Fruit fly (Drosophila melanogaster): ENCODE results near the gene CG4835.

Gene CG4835

DNA sequence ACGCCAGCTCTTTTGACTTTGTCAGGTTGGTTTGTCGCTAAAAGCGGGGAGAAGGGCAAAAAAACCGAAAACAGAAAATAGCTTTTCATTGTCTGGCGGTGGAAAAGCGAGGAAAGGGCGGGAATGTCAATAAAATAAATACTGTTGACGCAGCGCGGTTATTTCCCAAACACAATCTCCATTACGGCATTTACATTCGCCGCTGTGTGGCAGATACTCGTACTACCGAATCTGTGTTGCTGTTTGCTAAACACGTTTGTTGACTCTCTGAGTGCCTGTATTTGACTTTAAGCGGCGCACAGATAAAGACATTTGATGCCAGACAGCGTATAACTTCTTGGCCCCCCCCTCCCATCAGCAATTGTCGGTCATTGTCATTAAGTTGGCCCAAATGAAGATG, 32.5 kb upstream of the CG4835 start (continued):
- TF ChIP-seq gsb (GFP tag; IDR thresholded peaks at IDR 0.05) (no peak), CG15011 (GFP tag; optimal IDR thresholded peaks at IDR 0.05) (peak; percentile 66), Antp (GFP tag; optimal IDR thresholded peaks at IDR 0.05) (peak; percentile 58), pros (GFP tag; optimal IDR thresholded peaks at IDR 0.05) (no peak), CG11085 (GFP tag; IDR thresholded peaks at IDR 0.05) (0 out of 2 replicates have a peak, but pooled peaks have one; percentile 16), CG2678 (tag; optimal IDR thresholded peaks at IDR 0.05) (peak; percentile 77), CG8290 (GFP tag; optimal IDR thresholded peaks at IDR 0.05) (no peak), CG8290 (tag; optimal IDR thresholded peaks at IDR 0.05) (peak in 1 of 2 experiments; percentile 85), sqz (GFP tag; optimal IDR thresholded peaks at IDR 0.05) (peak; percentile 57), CG11696 (GFP tag; IDR thresholded peaks at IDR 0.05) (peak; percentile 29; the same call in 1 of the 2 replicates), CG18011 (GFP tag; optimal IDR thresholded peaks at IDR 0.05) (peak; percentile 10), psq (GFP tag; optimal IDR thresholded peaks at IDR 0.05) (no peak), CG4617 (GFP tag; optimal IDR thresholded peaks at IDR 0.05; ENCODE audit: borderline replicate concordance) (peak; percentile 8), lov (optimal IDR thresholded peaks at IDR 0.05) (no peak), lov (GFP tag; IDR thresholded peaks at IDR 0.05) (peak; percentile 25; the same call in 1 of the 3 replicates), pzg (GFP tag; optimal IDR thresholded peaks at IDR 0.05) (no peak), CG2889 (GFP tag; IDR thresholded peaks at IDR 0.05) (no peak), CG10431 (GFP tag; optimal IDR thresholded peaks at IDR 0.05) (peak; percentile 54), Ravus (GFP tag; IDR thresholded peaks at IDR 0.05) (no peak; the same call in 1 of the 2 replicates), aop (GFP tag; IDR thresholded peaks at IDR 0.05) (no peak), CG12942 (GFP tag; optimal IDR thresholded peaks at IDR 0.05) (peak; percentile 71), hb (GFP tag; IDR thresholded peaks at IDR 0.05; ENCODE audit: partially characterized antibody) (no peak), CG18619 (GFP tag; optimal IDR thresholded peaks at IDR 0.05) (peak; percentile 63), pum (GFP tag; optimal IDR thresholded peaks at IDR 0.05) (peak; percentile 26), Lpt (GFP tag; optimal IDR thresholded peaks at IDR 0.05) (no peak), CG7928 (GFP tag; optimal IDR thresholded peaks at IDR 0.05) (peak; percentile 12), Awh (GFP tag; IDR thresholded peaks at IDR 0.05) (peak; percentile 70; the same call in 1 of the 2 replicates), tap (tag; optimal IDR thresholded peaks at IDR 0.05) (peak; percentile 67), Blimp-1 (GFP tag; optimal IDR thresholded peaks at IDR 0.05) (peak; percentile 84), fd102C (GFP tag; optimal IDR thresholded peaks at IDR 0.05) (no peak), CG14965 (GFP tag; optimal IDR thresholded peaks at IDR 0.05; ENCODE audit: borderline replicate concordance) (peak; percentile 63), CG10366 (GFP tag; IDR thresholded peaks at IDR 0.05) (peak; percentile 38), dmrt99B (tag; optimal IDR thresholded peaks at IDR 0.05) (peak; percentile 62), Hmr (GFP tag; optimal IDR thresholded peaks at IDR 0.05) (peak; percentile 62), repo (GFP tag; optimal IDR thresholded peaks at IDR 0.05) (peak; percentile 2), E2f1 (GFP tag; IDR thresholded peaks at IDR 0.05) (peak; percentile 27; the same call in 1 of the 2 replicates), CG5245 (GFP tag; optimal IDR thresholded peaks at IDR 0.05) (peak; percentile 45), CG2116 (GFP tag; optimal IDR thresholded peaks at IDR 0.05) (peak; percentile 6), CG4854 (GFP tag; optimal IDR thresholded peaks at IDR 0.05) (peak; percentile 58), Bdp1 (GFP tag; optimal IDR thresholded peaks at IDR 0.05) (peak; percentile 29), CG31224 (GFP tag; IDR thresholded peaks at IDR 0.05) (no peak), B-H2 (GFP tag; optimal IDR thresholded peaks at IDR 0.05) (no peak), CG12071 (GFP tag; optimal IDR thresholded peaks at IDR 0.05) (peak; percentile 87), Atf-2 (GFP tag; optimal IDR thresholded peaks at IDR 0.05) (peak; percentile 14), CG12659 (GFP tag; optimal IDR thresholded peaks at IDR 0.05) (peak; percentile 55), CG3407 (GFP tag; optimal IDR thresholded peaks at IDR 0.05) (peak; percentile 91), Med (GFP tag) (peak; percentile 96), CG13624 (GFP tag; optimal IDR thresholded peaks at IDR 0.05) (no peak), NFAT (GFP tag; IDR thresholded peaks at IDR 0.05) (no peak), HmgZ (tag; optimal IDR thresholded peaks at IDR 0.05) (peak; percentile 72), CG10979 (tag; optimal IDR thresholded peaks at IDR 0.05) (no peak)

Measured in whole organism, embryonic.